Worm (Caenorhabditis elegans) whole organism, young adult: Measurements from ENCODE around the gene tbc-13.

ENCODE experiments used
- B0336.3 ChIP-seq: fragments of 200-800 bp; sonication (Bioruptor generic); IDR thresholded peaks from 2 replicates; pipeline ENCODE4 v1.3.6; 2022; ENCODE audit warnings: missing genetic modification characterization, missing compliant biosample characterization
- C17E4.6 ChIP-seq: fragments of 200-800 bp; sonication (Bioruptor generic); IDR thresholded peaks from 2 replicates; pipeline ENCODE4 v1.3.6; 2022; ENCODE audit warnings: missing genetic modification reagents, missing genetic modification characterization, missing compliant biosample characterization
- F22D6.2 ChIP-seq: sonication (generic microtip); optimal IDR thresholded peaks from 2 replicates; lab custom pipeline; 2016; ENCODE audit warnings: mild to moderate bottlenecking, missing genetic modification characterization, missing compliant biosample characterization
- F37B4.10 ChIP-seq: fragments of 200-800 bp; sonication (Bioruptor generic); IDR thresholded peaks from 2 replicates; pipeline ENCODE4 v1.3.6; 2022; ENCODE audit warnings: missing genetic modification characterization, missing compliant biosample characterization
- F39B2.1 ChIP-seq: fragments of 200-800 bp; sonication (Bioruptor generic); IDR thresholded peaks from 2 replicates; pipeline ENCODE4 v1.3.6; 2022; ENCODE audit warnings: missing genetic modification reagents, missing genetic modification characterization, missing compliant biosample characterization
- F57A8.1 ChIP-seq: fragments of 200-800 bp; sonication (Bioruptor generic); optimal IDR thresholded peaks from 2 replicates; lab custom pipeline; 2018; ENCODE audit warnings: mild to moderate bottlenecking, missing genetic modification characterization, moderate library complexity, missing compliant biosample characterization
- F57C9.4 ChIP-seq: sonication (generic microtip); optimal IDR thresholded peaks from 2 replicates; lab custom pipeline; 2017; ENCODE audit warnings: mild to moderate bottlenecking, missing genetic modification characterization, missing compliant biosample characterization
- T07F8.4 ChIP-seq: sonication (generic microtip); optimal IDR thresholded peaks from 2 replicates; lab custom pipeline; 2016; ENCODE audit warnings: mild to moderate bottlenecking, missing genetic modification characterization, moderate library complexity, missing compliant biosample characterization
- Y53F4B.3 ChIP-seq: fragments of 200-800 bp; sonication (Bioruptor generic); IDR thresholded peaks from 2 replicates; pipeline ENCODE4 v1.3.6; 2022; ENCODE audit warnings: missing genetic modification reagents, missing genetic modification characterization, missing compliant biosample characterization
- Y53G8AR.9 ChIP-seq: fragments of 200-800 bp; sonication (Bioruptor generic); conservative IDR thresholded peaks from 2 replicates; pipeline ENCODE4 v1.3.6; 2022; ENCODE audit warnings: missing genetic modification reagents, missing genetic modification characterization, missing compliant biosample characterization
- Y56A3A.18 ChIP-seq: fragments of 200-800 bp; sonication (Bioruptor generic); IDR thresholded peaks from 2 replicates; pipeline ENCODE4 v1.3.6; 2022; ENCODE audit warnings: missing genetic modification reagents, missing genetic modification characterization, missing compliant biosample characterization
- Y79H2A.3 ChIP-seq: fragments of 200-800 bp; sonication (Bioruptor generic); conservative IDR thresholded peaks from 2 replicates; pipeline ENCODE4 v1.3.6; 2022; ENCODE audit warnings: missing genetic modification reagents, missing genetic modification characterization, missing compliant biosample characterization
- ama-1 ChIP-seq, 3 experiments: fragments of 150-350 bp in 1 of 3; sonication (generic microtip) in 2 of 3; optimal IDR thresholded peaks; 2 replicates each; lab custom pipeline; 2014 to 2018; ENCODE audit warnings: missing biosample characterization in 2 of 3, missing genetic modification characterization in 2 of 3, missing genetic modification reagents in 2 of 3
- aptf-2 ChIP-seq: fragments of 200-800 bp; sonication (Bioruptor generic); conservative IDR thresholded peaks from 2 replicates; pipeline ENCODE4 v1.3.6; 2022; ENCODE audit warnings: missing genetic modification reagents, missing genetic modification characterization, missing compliant biosample characterization
- attf-5 ChIP-seq: fragments of 200-800 bp; sonication (Bioruptor generic); optimal IDR thresholded peaks from 2 replicates; lab custom pipeline; 2018; ENCODE audit warnings: mild to moderate bottlenecking, missing genetic modification characterization, missing compliant biosample characterization
- attf-6 ChIP-seq: fragments of 200-800 bp; sonication (Bioruptor generic); IDR thresholded peaks from 2 replicates; pipeline ENCODE4 v1.3.6; 2022; ENCODE audit warnings: missing genetic modification reagents, missing genetic modification characterization, missing compliant biosample characterization
- cebp-1 ChIP-seq, 2 experiments: fragments of 200-800 bp in 1 of 2; sonication (Bioruptor generic) in 1 of 2; sonication (generic microtip) in 1 of 2; IDR thresholded peaks in 1 of 2; optimal IDR thresholded peaks in 1 of 2; 2 replicates each; pipeline versions ENCODE4 v1.3.6 to Lab custom; 2017 to 2022; ENCODE audit warnings: missing compliant biosample characterization in 2 of 2, missing genetic modification characterization in 2 of 2, mild to moderate bottlenecking in 1 of 2, missing genetic modification reagents in 1 of 2, moderate library complexity in 1 of 2
- ceh-100 ChIP-seq: fragments of 200-800 bp; sonication (Bioruptor generic); IDR thresholded peaks from 2 replicates; pipeline ENCODE4 v1.3.6; 2022; ENCODE audit warnings: missing genetic modification reagents, missing genetic modification characterization, missing compliant biosample characterization
- ceh-40 ChIP-seq: fragments of 200-800 bp; sonication (Bioruptor generic); IDR thresholded peaks from 2 replicates; pipeline ENCODE4 v1.3.6; 2022; ENCODE audit warnings: missing genetic modification characterization, missing compliant biosample characterization
- ceh-79 ChIP-seq: sonication (generic microtip); optimal IDR thresholded peaks from 2 replicates; lab custom pipeline; 2017; ENCODE audit warnings: mild to moderate bottlenecking, missing genetic modification characterization, missing compliant biosample characterization
- egrh-3 ChIP-seq: fragments of 200-800 bp; sonication (Bioruptor generic); IDR thresholded peaks from 2 replicates; pipeline ENCODE4 v1.3.6; 2022; ENCODE audit warnings: missing genetic modification reagents, missing genetic modification characterization, missing compliant biosample characterization
- ets-4 ChIP-seq: fragments of 200-800 bp; sonication (Bioruptor generic); optimal IDR thresholded peaks from 2 replicates; lab custom pipeline; 2018; ENCODE audit warnings: mild to moderate bottlenecking, missing genetic modification characterization, missing compliant biosample characterization
- him-1 ChIP-seq: sonication (generic microtip); optimal IDR thresholded peaks from 2 replicates; lab custom pipeline; 2016; ENCODE audit warnings: missing genotype, missing genetic modification reagents, missing genetic modification characterization, missing compliant biosample characterization
- hlh-12 ChIP-seq: sonication (generic microtip); optimal IDR thresholded peaks from 2 replicates; lab custom pipeline; 2016; ENCODE audit warnings: missing genetic modification characterization, missing compliant biosample characterization
- lin-26 ChIP-seq: fragments of 200-800 bp; sonication (Bioruptor generic); IDR thresholded peaks from 2 replicates; pipeline ENCODE4 v1.3.6; 2022; ENCODE audit warnings: missing genetic modification reagents, missing genetic modification characterization, missing compliant biosample characterization
- lin-54 ChIP-seq: fragments of 200-800 bp; sonication (Bioruptor generic); optimal IDR thresholded peaks from 2 replicates; lab custom pipeline; 2018; ENCODE audit warnings: mild to moderate bottlenecking, missing genetic modification characterization, missing compliant biosample characterization
- madf-6 ChIP-seq: fragments of 200-800 bp; sonication (Bioruptor generic); IDR thresholded peaks from 2 replicates; pipeline ENCODE4 v1.3.6; 2022; ENCODE audit warnings: missing genetic modification reagents, missing genetic modification characterization, missing compliant biosample characterization
- nhr-179 ChIP-seq: sonication (generic microtip); optimal IDR thresholded peaks from 2 replicates; lab custom pipeline; 2016; ENCODE audit warnings: mild to moderate bottlenecking, missing genetic modification characterization, missing compliant biosample characterization
- nhr-27 ChIP-seq: fragments of 200-800 bp; sonication (Bioruptor generic); optimal IDR thresholded peaks from 2 replicates; lab custom pipeline; 2018; ENCODE audit warnings: mild to moderate bottlenecking, missing genetic modification characterization, moderate library complexity, missing compliant biosample characterization
- nhr-80 ChIP-seq: sonication (generic microtip); optimal IDR thresholded peaks from 2 replicates; lab custom pipeline; 2016; ENCODE audit warnings: missing genetic modification characterization, missing compliant biosample characterization
- rec-8 ChIP-seq, 2 experiments: sonication (generic microtip); optimal IDR thresholded peaks; 2 replicates each; lab custom pipeline; 2016; ENCODE audit warnings: mild to moderate bottlenecking in 2 of 2, missing genetic modification characterization in 2 of 2, missing genetic modification reagents in 2 of 2, missing genotype in 2 of 2, missing biosample characterization in 1 of 2, missing compliant biosample characterization in 1 of 2, moderate library complexity in 1 of 2
- somi-1 ChIP-seq: fragments of 200-800 bp; sonication (Bioruptor generic); optimal IDR thresholded peaks from 2 replicates; lab custom pipeline; 2018; ENCODE audit warnings: mild to moderate bottlenecking, missing genetic modification characterization, missing compliant biosample characterization
- tbp1 ChIP-seq: fragments of 200-800 bp; sonication (Bioruptor generic); optimal IDR thresholded peaks from 2 replicates; lab custom pipeline; 2018; ENCODE audit warnings: mild to moderate bottlenecking, missing genetic modification characterization, missing compliant biosample characterization
- xnd-1 ChIP-seq: sonication (generic microtip); optimal IDR thresholded peaks from 2 replicates; lab custom pipeline; 2016; ENCODE audit warnings: missing genotype, missing genetic modification reagents, missing genetic modification characterization, missing compliant biosample characterization
- zim-3 ChIP-seq: sonication (generic microtip); optimal IDR thresholded peaks from 2 replicates; lab custom pipeline; 2017; ENCODE audit warnings: mild to moderate bottlenecking, missing genetic modification characterization, moderate library complexity, missing compliant biosample characterization
- ztf-25 ChIP-seq: fragments of 200-800 bp; sonication (Bioruptor generic); IDR thresholded peaks from 2 replicates; pipeline ENCODE4 v1.3.6; 2022; ENCODE audit warnings: missing genetic modification reagents, missing genetic modification characterization, missing compliant biosample characterization
- ztf-26 ChIP-seq: sonication (generic microtip); optimal IDR thresholded peaks from 2 replicates; lab custom pipeline; 2017; ENCODE audit warnings: missing genetic modification characterization, missing compliant biosample characterization
- ztf-6 ChIP-seq: fragments of 200-800 bp; sonication (Bioruptor generic); IDR thresholded peaks from 2 replicates; pipeline ENCODE4 v1.3.6; 2022; ENCODE audit warnings: missing genetic modification reagents, missing genetic modification characterization, missing compliant biosample characterization

tbc-13 gene

ce11 chrX:12469846-12470245 is 15.0 kb upstream of the tbc-13 start:
- TF ChIP-seq ceh-40 (GFP tag; lab: Robert Waterston, UW) (no peak), egrh-3 (no peak), ceh-100 (GFP tag; lab: Robert Waterston, UW) (no peak), attf-5 (GFP tag; lab: Kevin White, UChicago) (no peak), F22D6.2 (tag; lab: Kevin White, UChicago) (no peak), nhr-179 (tag; lab: Kevin White, UChicago) (no peak), him-1 (tag; lab: Kevin White, UChicago) (no peak), C17E4.6 (no peak), lin-54 (GFP tag; lab: Kevin White, UChicago) (no peak), F57A8.1 (GFP tag; lab: Kevin White, UChicago) (no peak), F39B2.1 (GFP tag; lab: Robert Waterston, UW) (no peak), Y56A3A.18 (no peak), ztf-25 (GFP tag; lab: Robert Waterston, UW) (no peak), somi-1 (GFP tag; lab: Kevin White, UChicago) (no peak), nhr-80 (tag; lab: Kevin White, UChicago) (no peak), Y53G8AR.9 (no peak), attf-6 (GFP tag; lab: Robert Waterston, UW) (no peak), B0336.3 (no peak), madf-6 (GFP tag; lab: Robert Waterston, UW) (no peak)
- TF ChIP-seq, all 124 proteins: peak for 0

ce11 chrX:12472232-12472631 is 12.6 kb upstream of the tbc-13 start:
- TF ChIP-seq ama-1 (optimal IDR thresholded peaks at IDR 0.05; lab: Kevin White, UChicago), result no peak
- TF ChIP-seq ama-1 (GFP tag; optimal IDR thresholded peaks at IDR 0.05; lab: Kevin White, UChicago), result no peak
- TF ChIP-seq ztf-26 (tag; lab: Kevin White, UChicago), result no peak
- no peak for TF ChIP-seq T07F8.4 (tag; lab: Kevin White, UChicago)
- no peak for TF ChIP-seq Y53F4B.3 (GFP tag; lab: Robert Waterston, UW)
- no peak for TF ChIP-seq ets-4 (GFP tag; lab: Kevin White, UChicago)
- TF ChIP-seq nhr-27 (tag; lab: Kevin White, UChicago), result no peak
- no peak for TF ChIP-seq lin-26
- no peak for TF ChIP-seq Y79H2A.3
- no peak for TF ChIP-seq aptf-2 (GFP tag; lab: Robert Waterston, UW)
- no peak for TF ChIP-seq tbp1 (GFP tag; lab: Kevin White, UChicago)
- no peak for TF ChIP-seq zim-3 (tag; lab: Kevin White, UChicago)
- TF ChIP-seq F57C9.4 (tag; lab: Kevin White, UChicago), result no peak
- no peak for TF ChIP-seq ceh-79 (tag; lab: Kevin White, UChicago)
- TF ChIP-seq ztf-6 (GFP tag; lab: Robert Waterston, UW), result no peak
- no peak for TF ChIP-seq xnd-1 (tag; lab: Kevin White, UChicago)
- no peak for TF ChIP-seq cebp-1 (GFP tag; IDR thresholded peaks at IDR 0.05; lab: Robert Waterston, UW)
- TF ChIP-seq cebp-1 (tag; optimal IDR thresholded peaks at IDR 0.05; lab: Kevin White, UChicago), result no peak
- no peak for TF ChIP-seq F37B4.10
- no peak for TF ChIP-seq hlh-12 (tag; lab: Kevin White, UChicago)
- no peak for TF ChIP-seq rec-8 (tag; optimal IDR thresholded peaks at IDR 0.05; lab: Kevin White, UChicago)
